Fruit fly (Drosophila melanogaster) whole organism, embryonic: ENCODE data around the gene PAPLA1.

Experiments used
- ATbp ChIP-seq: fragments of 200-800 bp; sonication (Bioruptor generic); optimal IDR thresholded peaks from 2 replicates; lab custom pipeline; 2017; ENCODE audit warnings: missing biosample characterization, mild to moderate bottlenecking, missing genetic modification characterization, missing genetic modification reagents
- C15 ChIP-seq: fragments of 200-800 bp; sonication (Bioruptor generic); IDR thresholded peaks from 3 replicates; pipeline ENCODE4 v1.3.6; 2022; ENCODE audit warnings: missing biosample characterization, missing genetic modification characterization
- CG10209 ChIP-seq: fragments of 200-800 bp; sonication (Bioruptor generic); optimal IDR thresholded peaks from 3 replicates; lab custom pipeline; 2017; ENCODE audit warnings: missing biosample characterization, mild to moderate bottlenecking, missing genetic modification characterization, missing genetic modification reagents
- CG10366 ChIP-seq: fragments of 200-800 bp; sonication (Bioruptor generic); IDR thresholded peaks from 2 replicates; pipeline ENCODE4 v1.3.6; 2022; ENCODE audit warnings: missing biosample characterization, missing genetic modification characterization
- CG12236 ChIP-seq: fragments of 200-800 bp; sonication (Bioruptor generic); optimal IDR thresholded peaks from 2 replicates; lab custom pipeline; 2016; ENCODE audit warnings: missing biosample characterization, missing genetic modification characterization
- CG12942 ChIP-seq: fragments of 200-800 bp; sonication (Bioruptor generic); optimal IDR thresholded peaks from 3 replicates; lab custom pipeline; 2016; ENCODE audit warnings: missing biosample characterization, missing genetic modification characterization
- CG15479 ChIP-seq: fragments of 200-800 bp; sonication (Bioruptor generic); optimal IDR thresholded peaks from 3 replicates; lab custom pipeline; 2019; ENCODE audit warnings: missing biosample characterization, mild to moderate bottlenecking, missing genetic modification characterization, moderate library complexity
- CG16815 ChIP-seq: fragments of 200-800 bp; sonication (Bioruptor generic); optimal IDR thresholded peaks from 3 replicates; lab custom pipeline; 2017; ENCODE audit warnings: missing biosample characterization, mild to moderate bottlenecking, missing genetic modification characterization
- CG18011 ChIP-seq: fragments of 200-800 bp; sonication (Bioruptor generic); optimal IDR thresholded peaks from 2 replicates; lab custom pipeline; 2017; ENCODE audit warnings: missing biosample characterization, missing genetic modification characterization, mild to moderate bottlenecking, moderate library complexity, missing genotype
- CG18476 ChIP-seq: fragments of 200-800 bp; sonication (Bioruptor generic); optimal IDR thresholded peaks from 2 replicates; lab custom pipeline; 2016; ENCODE audit warnings: missing biosample characterization, mild to moderate bottlenecking, missing genetic modification characterization
- CG2120 ChIP-seq: fragments of 200-800 bp; sonication (Bioruptor generic); optimal IDR thresholded peaks from 3 replicates; lab custom pipeline; 2016; ENCODE audit warnings: missing biosample characterization, missing genetic modification characterization
- CG2678 ChIP-seq: fragments of 200-800 bp; sonication (Bioruptor generic); optimal IDR thresholded peaks from 3 replicates; lab custom pipeline; 2019; ENCODE audit warnings: missing biosample characterization, mild to moderate bottlenecking, missing genetic modification characterization, moderate library complexity
- CG34422 ChIP-seq: fragments of 200-800 bp; sonication (Bioruptor generic); IDR thresholded peaks from 3 replicates; pipeline ENCODE4 v1.3.6; 2022; ENCODE audit warnings: missing biosample characterization, missing genetic modification characterization
- CG6813 ChIP-seq: fragments of 200-800 bp; sonication (Bioruptor generic); optimal IDR thresholded peaks from 2 replicates; lab custom pipeline; 2017; ENCODE audit warnings: missing biosample characterization, missing genetic modification characterization, mild to moderate bottlenecking, moderate library complexity, missing genetic modification reagents
- CG7987 ChIP-seq: fragments of 200-800 bp; sonication (Bioruptor generic); optimal IDR thresholded peaks from 2 replicates; lab custom pipeline; 2018; ENCODE audit warnings: missing biosample characterization, mild to moderate bottlenecking, missing genetic modification characterization, moderate library complexity
- CG8765 ChIP-seq: fragments of 200-800 bp; sonication (Bioruptor generic); IDR thresholded peaks from 2 replicates; pipeline ENCODE4 v1.3.6; 2022; ENCODE audit warnings: missing biosample characterization, missing genetic modification characterization
- CG9215 ChIP-seq: fragments of 200-800 bp; sonication (Bioruptor generic); IDR thresholded peaks from 2 replicates; pipeline ENCODE4 v1.3.6; 2022; ENCODE audit warnings: missing biosample characterization, missing genetic modification characterization
- CG9437 ChIP-seq: fragments of 200-800 bp; sonication (Bioruptor generic); optimal IDR thresholded peaks from 2 replicates; lab custom pipeline; 2018; ENCODE audit warnings: missing biosample characterization, mild to moderate bottlenecking, missing genetic modification characterization
- D19B ChIP-seq: fragments of 200-800 bp; sonication (Bioruptor generic); optimal IDR thresholded peaks from 2 replicates; lab custom pipeline; 2017; ENCODE audit warnings: missing biosample characterization, mild to moderate bottlenecking, missing genetic modification characterization
- Dfd ChIP-seq, 2 experiments: fragments of >200 bp; optimal IDR thresholded peaks; 2 replicates each; lab custom pipeline; 2017; ENCODE audit warnings: missing biosample characterization in 2 of 2, missing genetic modification characterization in 2 of 2
- HLH3B ChIP-seq: fragments of 200-800 bp; sonication (Bioruptor generic); IDR thresholded peaks from 2 replicates; pipeline ENCODE4 v1.3.6; 2022; ENCODE audit warnings: missing biosample characterization, missing genetic modification characterization
- Hand ChIP-seq: fragments of 200-800 bp; sonication (Bioruptor generic); optimal IDR thresholded peaks from 2 replicates; lab custom pipeline; 2017; ENCODE audit warnings: mild to moderate bottlenecking, missing biosample characterization, missing genetic modification reagents, missing genetic modification characterization
- Hmr ChIP-seq: fragments of 200-800 bp; sonication (Bioruptor generic); optimal IDR thresholded peaks from 3 replicates; lab custom pipeline; 2017; ENCODE audit warnings: mild to moderate bottlenecking, missing biosample characterization, missing genetic modification reagents, missing genetic modification characterization
- Meics ChIP-seq: fragments of 200-800 bp; sonication (Bioruptor generic); optimal IDR thresholded peaks from 2 replicates; lab custom pipeline; 2017; ENCODE audit warnings: missing biosample characterization, mild to moderate bottlenecking, missing genetic modification characterization
- Opbp ChIP-seq: fragments of 200-800 bp; sonication (Bioruptor generic); IDR thresholded peaks from 3 replicates; pipeline ENCODE4 v1.3.6; 2022; ENCODE audit warnings: missing biosample characterization, missing genetic modification characterization; ENCODE audit not compliant: partially characterized antibody
- Sin3A ChIP-seq: fragments of >200 bp; optimal IDR thresholded peaks from 2 replicates; lab custom pipeline; 2018
- Ssrp ChIP-seq: fragments of 200-800 bp; sonication (Bioruptor generic); optimal IDR thresholded peaks from 2 replicates; lab custom pipeline; 2018; ENCODE audit warnings: missing biosample characterization, mild to moderate bottlenecking, missing genetic modification characterization, moderate library complexity
- Taf1 ChIP-seq: fragments of 200-800 bp; sonication (Bioruptor generic); IDR thresholded peaks from 2 replicates; pipeline ENCODE4 v1.3.6; 2022; ENCODE audit warnings: missing biosample characterization, missing genetic modification characterization
- bbx ChIP-seq: fragments of 200-800 bp; sonication (Bioruptor generic); IDR thresholded peaks from 2 replicates; pipeline ENCODE4 v1.3.6; 2022; ENCODE audit warnings: missing biosample characterization, missing genetic modification characterization; ENCODE audit not compliant: partially characterized antibody
- bowl ChIP-seq: fragments of 200-800 bp; sonication (Bioruptor generic); IDR thresholded peaks from 2 replicates; pipeline ENCODE4 v1.3.6; 2022; ENCODE audit warnings: missing biosample characterization, missing genetic modification characterization
- cad ChIP-seq: fragments of >200 bp; optimal IDR thresholded peaks from 2 replicates; lab custom pipeline; 2017; ENCODE audit warnings: missing biosample characterization, missing genetic modification characterization
- corto ChIP-seq: fragments of 200-800 bp; sonication (Bioruptor generic); optimal IDR thresholded peaks from 2 replicates; lab custom pipeline; 2016; ENCODE audit warnings: missing biosample characterization, mild to moderate bottlenecking, missing genetic modification characterization, moderate library complexity
- dysf ChIP-seq: fragments of 200-800 bp; sonication (Bioruptor generic); IDR thresholded peaks from 3 replicates; pipeline ENCODE4 v1.3.6; 2022; ENCODE audit warnings: missing biosample characterization, missing genetic modification characterization
- eve ChIP-seq, 2 experiments: fragments of >200 bp; optimal IDR thresholded peaks; 2 replicates each; lab custom pipeline; 2017; ENCODE audit warnings: missing biosample characterization in 2 of 2, missing genetic modification characterization in 2 of 2
- fd64A ChIP-seq: fragments of 200-800 bp; sonication (Bioruptor generic); optimal IDR thresholded peaks from 3 replicates; lab custom pipeline; 2018; ENCODE audit warnings: missing biosample characterization, mild to moderate bottlenecking, missing genetic modification characterization
- gce ChIP-seq: fragments of 200-800 bp; sonication (Bioruptor generic); IDR thresholded peaks from 3 replicates; pipeline ENCODE4 v1.3.6; 2022; ENCODE audit warnings: missing biosample characterization, missing genetic modification characterization
- gcm2 ChIP-seq: fragments of 200-800 bp; sonication (Bioruptor generic); optimal IDR thresholded peaks from 2 replicates; lab custom pipeline; 2016; ENCODE audit warnings: missing biosample characterization, missing genetic modification characterization
- h ChIP-seq: fragments of >200 bp; optimal IDR thresholded peaks from 2 replicates; lab custom pipeline; 2017
- inv ChIP-seq: fragments of 200-800 bp; sonication (Bioruptor generic); IDR thresholded peaks from 2 replicates; pipeline ENCODE4 v1.3.6; 2022; ENCODE audit warnings: missing biosample characterization, missing genetic modification characterization; ENCODE audit not compliant: partially characterized antibody
- ken ChIP-seq: fragments of 200-800 bp; sonication (Bioruptor generic); IDR thresholded peaks from 3 replicates; pipeline ENCODE4 v1.3.6; 2022; ENCODE audit warnings: missing biosample characterization, missing genetic modification characterization
- lmd ChIP-seq: fragments of 200-800 bp; sonication (Bioruptor generic); IDR thresholded peaks from 2 replicates; pipeline ENCODE4 v1.3.6; 2022; ENCODE audit warnings: missing biosample characterization, missing genetic modification characterization
- nom ChIP-seq: fragments of 200-800 bp; sonication (Bioruptor generic); optimal IDR thresholded peaks from 2 replicates; lab custom pipeline; 2017; ENCODE audit warnings: missing biosample characterization, missing genetic modification characterization, mild to moderate bottlenecking, moderate library complexity, missing genetic modification reagents
- otp ChIP-seq: fragments of 200-800 bp; sonication (Bioruptor generic); IDR thresholded peaks from 3 replicates; pipeline ENCODE4, ENCODE4 v1.3.6; 2022; ENCODE audit warnings: missing biosample characterization, missing genetic modification characterization
- pzg ChIP-seq: fragments of 200-800 bp; sonication (Bioruptor generic); optimal IDR thresholded peaks from 3 replicates; lab custom pipeline; 2018; ENCODE audit warnings: missing biosample characterization, mild to moderate bottlenecking, missing genetic modification characterization, moderate library complexity
- sc ChIP-seq, 3 experiments: fragments of >200 bp in 2 of 3; fragments of 200-800 bp in 1 of 3; sonication (Bioruptor generic) in 1 of 3; optimal IDR thresholded peaks; 2 replicates in 2 of 3; 3 replicates in 1 of 3; lab custom pipeline; 2017; ENCODE audit warnings: mild to moderate bottlenecking in 1 of 3, missing biosample characterization in 1 of 3, missing genetic modification characterization in 1 of 3, missing genetic modification reagents in 1 of 3
- sens ChIP-seq: fragments of 200-800 bp; sonication (Bioruptor generic); peaks from one replicate; lab custom pipeline; 2016; ENCODE audit warnings: missing biosample characterization, missing genetic modification characterization
- sima ChIP-seq: fragments of 200-800 bp; sonication (Bioruptor generic); optimal IDR thresholded peaks from 2 replicates; lab custom pipeline; 2016; ENCODE audit warnings: missing biosample characterization, missing genetic modification characterization
- stwl ChIP-seq: fragments of 200-800 bp; sonication (Bioruptor generic); optimal IDR thresholded peaks from 3 replicates; lab custom pipeline; 2018; ENCODE audit warnings: missing biosample characterization, mild to moderate bottlenecking, missing genetic modification characterization, moderate library complexity
- trh ChIP-seq: fragments of 200-800 bp; sonication (Bioruptor generic); optimal IDR thresholded peaks from 2 replicates; lab custom pipeline; 2016; ENCODE audit warnings: missing biosample characterization, missing genetic modification characterization
- unpg ChIP-seq: fragments of 200-800 bp; sonication (Bioruptor generic); optimal IDR thresholded peaks from 3 replicates; lab custom pipeline; 2018; ENCODE audit warnings: missing biosample characterization, mild to moderate bottlenecking, missing genetic modification characterization, moderate library complexity

The PAPLA1 gene

dm6 chr2L:8156682-8157081 lies 2.8 kb downstream of the PAPLA1 start (continued):
- TF ChIP-seq Opbp (GFP tag; lab: Robert Waterston, UW) (no peak), Meics (peak; percentile 75), sc (optimal IDR thresholded peaks at IDR 0.05; lab: Kevin White, UChicago) (no peak), sc (GFP tag; optimal IDR thresholded peaks at IDR 0.05; lab: Kevin White, UChicago) (peak; percentile 12), gce (GFP tag; lab: Robert Waterston, UW) (no peak), sima (GFP tag; lab: Kevin White, UChicago) (no peak), bbx (no peak), otp (GFP tag; lab: Robert Waterston, UW) (0 out of 3 replicates have a peak, but pooled peaks have one; percentile 33), Hand (no peak), CG6813 (GFP tag; lab: Kevin White, UChicago) (no peak), Sin3A (lab: Kevin White, UChicago) (peak; percentile 62), inv (GFP tag; lab: Robert Waterston, UW) (no peak), D19B (GFP tag; lab: Kevin White, UChicago) (peak; percentile 37), eve (GFP tag; optimal IDR thresholded peaks at IDR 0.05; lab: Kevin White, UChicago) (no peak), ken (GFP tag; lab: Robert Waterston, UW) (0 out of 3 replicates have a peak, but pooled peaks have one; percentile 23), stwl (tag; lab: Kevin White, UChicago) (peak; percentile 77), CG2120 (GFP tag; lab: Kevin White, UChicago) (peak; percentile 87), cad (GFP tag; lab: Kevin White, UChicago) (no peak), CG10366 (GFP tag; lab: Robert Waterston, UW) (peak; percentile 68), CG9437 (GFP tag; lab: Kevin White, UChicago) (peak; percentile 45), Dfd (GFP tag; optimal IDR thresholded peaks at IDR 0.05; lab: Kevin White, UChicago) (no peak), sens (GFP tag; lab: Kevin White, UChicago) (peak; percentile 94), HLH3B (GFP tag; lab: Robert Waterston, UW) (0 out of 2 replicates have a peak, but pooled peaks have one; percentile 9), gcm2 (peak; percentile 31), CG15479 (GFP tag; lab: Kevin White, UChicago) (peak; percentile 48), Hmr (GFP tag; lab: Kevin White, UChicago) (peak; percentile 74), CG7987 (GFP tag; lab: Kevin White, UChicago) (peak; percentile 42), Ssrp (tag; lab: Kevin White, UChicago) (peak; percentile 42), ATbp (GFP tag; lab: Kevin White, UChicago) (no peak), dysf (GFP tag; lab: Robert Waterston, UW) (peak; percentile 60; the same call in 2 of the 3 replicates), CG34422 (GFP tag; lab: Robert Waterston, UW) (peak; percentile 69; the same call in 2 of the 3 replicates), lmd (GFP tag; lab: Robert Waterston, UW) (peak; percentile 65), CG9215 (peak; percentile 61), CG18011 (peak; percentile 63), CG10209 (GFP tag; lab: Kevin White, UChicago) (peak; percentile 60), pzg (GFP tag; lab: Kevin White, UChicago) (peak; percentile 76), unpg (GFP tag; lab: Kevin White, UChicago) (peak; percentile 74), CG18476 (peak; percentile 75), Taf1 (peak; percentile 83), bowl (GFP tag; lab: Robert Waterston, UW) (no peak), h (lab: Kevin White, UChicago) (no peak), corto (GFP tag; lab: Kevin White, UChicago) (peak; percentile 46), CG8765 (GFP tag; lab: Robert Waterston, UW) (peak; percentile 49; the same call in 1 of the 2 replicates), fd64A (GFP tag; lab: Kevin White, UChicago) (no peak), nom (GFP tag; lab: Kevin White, UChicago) (peak; percentile 4), CG12236 (no peak), CG12942 (peak; percentile 58), CG2678 (peak; percentile 74), CG16815 (GFP tag; lab: Kevin White, UChicago) (peak; percentile 37), trh (GFP tag; lab: Kevin White, UChicago) (peak; percentile 26), C15 (GFP tag; lab: Robert Waterston, UW) (no peak; the same call in 2 of the 3 replicates)
